Fruit fly (Drosophila melanogaster): ENCODE results near the gene CG10063.

DNA sequence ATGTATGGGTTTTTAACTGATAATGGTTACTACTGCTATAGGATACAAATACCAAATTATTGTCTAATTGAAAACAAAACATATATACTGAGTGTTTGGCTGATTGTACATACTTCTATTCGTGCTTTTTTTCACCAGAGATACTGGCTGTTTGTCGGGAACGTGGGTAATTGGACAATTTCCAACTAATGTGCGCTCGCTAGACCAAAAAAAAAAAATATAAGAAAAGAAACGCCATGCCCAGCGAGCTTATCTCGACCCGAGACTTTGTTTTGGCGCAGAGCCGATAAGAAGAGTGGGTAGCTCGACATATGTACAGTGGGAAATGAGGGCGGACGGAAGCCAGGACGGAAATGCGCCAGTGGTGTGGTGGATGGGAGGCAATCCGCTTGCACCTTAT lies 9.1 kb downstream of the CG10063 start:
- TF ChIP-seq CG10348 (GFP tag; IDR thresholded peaks at IDR 0.05) = no peak
- no peak for TF ChIP-seq CG13204 (GFP tag; optimal IDR thresholded peaks at IDR 0.05)
- no peak for TF ChIP-seq gl (tag; optimal IDR thresholded peaks at IDR 0.05)
- TF ChIP-seq CG34367 (tag; optimal IDR thresholded peaks at IDR 0.05) = no peak
- no peak for TF ChIP-seq EcR (GFP tag; optimal IDR thresholded peaks at IDR 0.05)

All from whole organism, pupa.